Worm (Caenorhabditis elegans): Measurements from ENCODE around the gene frpr-5.

DNA sequence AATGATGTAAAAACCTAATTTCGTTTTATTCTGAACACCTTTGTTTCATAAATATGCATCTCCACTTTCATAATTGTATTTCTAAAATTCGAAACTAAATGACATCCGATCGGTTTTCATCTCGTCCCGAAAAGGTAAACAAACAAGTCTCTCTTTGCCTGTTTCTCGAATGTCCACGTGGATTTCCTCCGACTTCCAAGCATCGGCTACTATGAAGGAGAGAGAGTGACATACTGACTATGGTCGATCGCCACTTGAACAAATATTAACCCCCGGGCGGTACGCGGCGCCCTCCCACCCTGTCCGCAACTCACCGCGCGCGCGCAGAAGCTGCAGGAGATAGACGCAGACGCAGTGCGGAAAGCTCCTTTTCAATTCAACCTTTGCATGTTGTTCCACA lies 40.0 kb upstream of the frpr-5 start:
- TF ChIP-seq lin-13 (GFP tag; optimal IDR thresholded peaks at IDR 0.05) = no peak
- TF ChIP-seq irx-1 (tag; optimal IDR thresholded peaks at IDR 0.05) = no peak
- no peak for TF ChIP-seq nhr-28 (tag; optimal IDR thresholded peaks at IDR 0.05)
- no peak for TF ChIP-seq ama-1 (optimal IDR thresholded peaks at IDR 0.05)
- TF ChIP-seq zag-1 (tag; optimal IDR thresholded peaks at IDR 0.05) = no peak
- TF ChIP-seq elt-3 (tag; optimal IDR thresholded peaks at IDR 0.05) = no peak
- TF ChIP-seq nhr-84 (tag; optimal IDR thresholded peaks at IDR 0.05) = no peak
- TF ChIP-seq pax-3 (tag; optimal IDR thresholded peaks at IDR 0.05) = no peak
- no peak for TF ChIP-seq skn-1 (tag; optimal IDR thresholded peaks at IDR 0.05)
- TF ChIP-seq nhr-20 (tag; optimal IDR thresholded peaks at IDR 0.05) = no peak
- no peak for TF ChIP-seq lin-39 (tag; optimal IDR thresholded peaks at IDR 0.05)
- no peak for TF ChIP-seq fos-1 (tag; optimal IDR thresholded peaks at IDR 0.05)
- TF ChIP-seq nhr-237 (tag; optimal IDR thresholded peaks at IDR 0.05) = no peak
- TF ChIP-seq nhr-85 (tag) = no peak
